Worm (Caenorhabditis elegans): ENCODE results near the gene rnh-1.0.

rnh-1.0 gene

DNA sequence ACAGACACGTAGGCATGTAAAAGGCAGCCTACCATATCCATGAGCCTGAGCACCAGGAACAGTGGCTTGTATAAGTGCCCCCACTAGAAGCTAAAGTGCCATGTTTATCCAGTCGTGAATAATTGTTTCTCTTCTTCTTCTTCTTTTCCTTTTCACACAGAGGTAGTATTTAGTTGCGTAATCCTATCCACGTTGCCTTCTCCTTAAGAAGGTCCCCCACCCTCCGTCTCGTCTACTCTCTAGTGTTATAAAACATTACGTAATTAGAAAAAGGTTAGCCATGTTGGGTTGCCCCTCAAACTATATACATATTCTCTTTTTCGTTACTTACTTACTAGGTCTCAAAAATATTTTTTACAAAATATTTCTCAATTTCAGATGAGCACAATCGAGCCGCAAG, 8.5 kb upstream of the rnh-1.0 start:
- TF ChIP-seq C38D4.7 (GFP tag; optimal IDR thresholded peaks at IDR 0.05) = no peak
- no peak for TF ChIP-seq ets-4 (tag; optimal IDR thresholded peaks at IDR 0.05)
- no peak for TF ChIP-seq pros-1 (tag; optimal IDR thresholded peaks at IDR 0.05)
- TF ChIP-seq pha-2 (tag; optimal IDR thresholded peaks at IDR 0.05) = no peak
- TF ChIP-seq fkh-10 (GFP tag; optimal IDR thresholded peaks at IDR 0.05) = no peak
- no peak for TF ChIP-seq dmd-4 (tag; optimal IDR thresholded peaks at IDR 0.05; ENCODE audit: borderline replicate concordance)
- TF ChIP-seq ceh-31 (tag; optimal IDR thresholded peaks at IDR 0.05) = no peak
- TF ChIP-seq hlh-30 (tag; optimal IDR thresholded peaks at IDR 0.05; ENCODE audit: insufficient read depth) = no peak
- TF ChIP-seq K02D7.2 (tag; optimal IDR thresholded peaks at IDR 0.05) = no peak
- no peak for TF ChIP-seq pha-4 (tag; optimal IDR thresholded peaks at IDR 0.05)
- no peak for TF ChIP-seq unc-86 (tag; optimal IDR thresholded peaks at IDR 0.05)
- TF ChIP-seq fkh-6 (tag; optimal IDR thresholded peaks at IDR 0.05) = no peak
- TF ChIP-seq gmeb-2 (tag; optimal IDR thresholded peaks at IDR 0.05) = no peak
- no peak for TF ChIP-seq ceh-9 (tag; optimal IDR thresholded peaks at IDR 0.05)
- TF ChIP-seq unc-42 (tag; optimal IDR thresholded peaks at IDR 0.05) = no peak
- TF ChIP-seq sdc-2 (tag; optimal IDR thresholded peaks at IDR 0.05) = no peak
- no peak for TF ChIP-seq C08G9.2 (tag; optimal IDR thresholded peaks at IDR 0.05)
- no peak for TF ChIP-seq ref-2 (tag; optimal IDR thresholded peaks at IDR 0.05)

DNA sequence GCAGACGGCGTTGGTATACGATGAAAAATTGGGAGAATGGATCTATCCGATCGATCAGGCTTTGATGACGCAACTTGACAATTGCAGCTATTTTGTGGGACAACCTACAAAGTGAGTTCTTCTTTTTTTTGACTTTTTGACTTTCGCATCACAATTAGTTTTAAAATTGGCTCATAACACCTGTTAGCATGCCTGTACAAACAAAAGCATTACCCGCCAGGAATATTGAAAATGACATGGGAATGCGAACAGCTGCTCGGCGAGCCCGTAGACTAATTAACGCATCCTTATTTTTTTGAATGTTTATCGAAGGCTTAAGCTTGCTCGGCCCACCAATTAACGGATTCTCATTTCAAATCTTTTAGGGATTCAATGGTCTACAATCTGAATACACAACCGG, 7.9 kb upstream of the rnh-1.0 start:
- TF ChIP-seq K02D7.2 (tag; optimal IDR thresholded peaks at IDR 0.05) (no peak), hlh-6 (tag; optimal IDR thresholded peaks at IDR 0.05) (no peak), ceh-6 (GFP tag; optimal IDR thresholded peaks at IDR 0.05) (no peak), syd-9 (tag; optimal IDR thresholded peaks at IDR 0.05) (no peak), odd-2 (tag; optimal IDR thresholded peaks at IDR 0.05) (no peak), pax-1 (tag; optimal IDR thresholded peaks at IDR 0.05) (no peak)

DNA sequence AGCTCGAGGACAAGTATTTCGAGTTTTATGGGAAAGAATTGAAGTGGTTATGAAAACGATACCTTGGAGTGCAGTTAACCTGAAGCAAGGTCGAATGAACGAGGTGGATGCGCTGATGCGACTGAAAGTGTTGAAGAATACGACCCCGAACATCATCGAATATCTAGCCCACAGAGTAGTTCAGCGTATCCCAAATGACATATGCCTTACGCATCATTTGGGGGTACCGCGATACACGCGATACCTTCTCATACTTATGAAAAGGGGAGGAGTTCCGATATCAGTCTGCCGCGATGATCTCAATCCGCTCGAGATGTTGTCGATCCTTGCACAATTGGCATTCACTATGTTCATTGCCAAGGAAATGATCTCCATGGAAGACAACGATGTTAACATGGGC, 5.3 kb upstream of the rnh-1.0 start, which contains the start of gene T27F7.12:
Gene T27F7.12, plus strand, starts transcription at position 301 of the 400 bp plus-strand sequence.
- TF ChIP-seq pqm-1 (tag; optimal IDR thresholded peaks at IDR 0.05) (no peak), hlh-15 (tag; optimal IDR thresholded peaks at IDR 0.05) (no peak), tbx-2 (tag; optimal IDR thresholded peaks at IDR 0.05) (no peak), ahr-1 (tag; optimal IDR thresholded peaks at IDR 0.05) (no peak), sox-2 (GFP tag; IDR thresholded peaks at IDR 0.05) (no peak), ceh-2 (tag; optimal IDR thresholded peaks at IDR 0.05) (no peak)

DNA sequence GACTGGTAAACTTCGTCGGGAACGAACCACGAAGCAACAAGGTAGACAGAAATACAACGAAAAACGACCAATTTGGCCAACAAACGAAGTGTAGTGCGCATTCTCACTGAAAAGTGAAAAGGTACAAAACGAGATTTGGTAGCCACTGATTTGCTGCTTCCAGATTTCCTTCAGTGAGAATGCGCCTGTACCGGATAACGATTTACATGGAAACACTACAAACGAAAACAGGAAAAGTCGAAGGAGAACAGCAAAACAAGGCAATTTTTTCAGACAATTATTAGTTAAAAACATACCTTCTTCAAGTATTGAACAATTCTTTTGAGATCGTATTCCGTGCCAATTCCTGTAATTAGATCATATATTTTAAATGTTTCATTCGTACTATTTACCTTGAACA, 2.1 kb upstream of the rnh-1.0 start, which contains the start of gene pigb-1:
Gene pigb-1, minus strand, starts transcription at position 101 of the 400 bp plus-strand sequence.
- TF ChIP-seq pag-3 (tag; optimal IDR thresholded peaks at IDR 0.05; ENCODE audit: borderline replicate concordance) = no peak
- no peak for TF ChIP-seq Y22D7AL.16 (tag; optimal IDR thresholded peaks at IDR 0.05)
- TF ChIP-seq lin-11 (tag; optimal IDR thresholded peaks at IDR 0.05) = no peak
- no peak for TF ChIP-seq pros-1 (tag; optimal IDR thresholded peaks at IDR 0.05)
- TF ChIP-seq unc-42 (tag; optimal IDR thresholded peaks at IDR 0.05) = no peak
- TF ChIP-seq pat-9 (tag; optimal IDR thresholded peaks at IDR 0.05) = no peak
- no peak for TF ChIP-seq hlh-8 (tag; optimal IDR thresholded peaks at IDR 0.05)
- TF ChIP-seq C38D4.7 (GFP tag; optimal IDR thresholded peaks at IDR 0.05) = no peak
- no peak for TF ChIP-seq C08G9.2 (tag; optimal IDR thresholded peaks at IDR 0.05)

DNA sequence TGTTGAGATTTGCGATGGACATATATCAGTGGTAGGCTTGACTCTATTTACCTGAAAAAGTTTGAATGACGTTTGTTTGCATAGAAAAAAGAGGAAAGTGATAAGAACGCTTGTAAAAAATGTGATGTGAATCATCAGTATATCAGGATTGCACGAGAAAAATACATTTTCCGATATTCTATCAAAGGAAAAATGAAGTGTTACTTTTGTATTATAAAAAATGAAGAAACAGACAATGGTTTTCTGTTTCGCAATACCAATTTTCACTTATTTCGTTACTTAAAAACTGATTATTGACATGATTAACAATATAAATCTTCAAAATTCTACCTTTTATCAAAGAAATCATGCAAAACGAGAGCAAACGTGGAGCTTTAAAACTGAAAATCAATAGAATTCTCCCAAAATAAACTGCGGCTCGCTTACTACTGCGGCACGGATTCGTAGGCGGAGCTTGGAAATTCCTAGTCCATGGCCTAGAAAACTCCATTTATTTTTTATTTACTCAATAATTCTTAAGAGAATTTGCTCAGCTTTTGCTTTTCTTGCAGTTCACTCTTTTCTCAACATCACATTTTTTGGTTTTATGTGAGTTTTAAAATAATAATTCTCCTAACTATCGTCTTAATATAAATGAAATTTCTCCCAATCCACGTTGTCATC, 1.5 kb upstream of the rnh-1.0 start, which contains the start of the genes eif-1 and vps-24:
Gene eif-1, minus strand, starts transcription at position 51 of the 663 bp plus-strand sequence.
Gene vps-24, plus strand, starts transcription at position 469 of the 663 bp plus-strand sequence.
- no peak for TF ChIP-seq rnt-1 (tag; optimal IDR thresholded peaks at IDR 0.05)
- TF ChIP-seq ref-2 (tag; optimal IDR thresholded peaks at IDR 0.05) = no peak
- TF ChIP-seq lim-6 (tag; optimal IDR thresholded peaks at IDR 0.05) = no peak
- no peak for TF ChIP-seq ama-1 (optimal IDR thresholded peaks at IDR 0.05)
- TF ChIP-seq ceh-45 (GFP tag; IDR thresholded peaks at IDR 0.05) = no peak
- peak; percentile 47 for TF ChIP-seq C08G9.2 (tag; optimal IDR thresholded peaks at IDR 0.05)
- TF ChIP-seq odd-2 (tag; optimal IDR thresholded peaks at IDR 0.05) = no peak
- peak; percentile 2 for TF ChIP-seq tbx-7 (tag; optimal IDR thresholded peaks at IDR 0.05)
- peak; percentile 5 for TF ChIP-seq ceh-2 (tag; optimal IDR thresholded peaks at IDR 0.05)
- no peak for TF ChIP-seq T23F11.4 (GFP tag; optimal IDR thresholded peaks at IDR 0.05)
- peak; percentile 62 for TF ChIP-seq tbx-2 (tag; optimal IDR thresholded peaks at IDR 0.05)
- TF ChIP-seq unc-55 (GFP tag; optimal IDR thresholded peaks at IDR 0.05) = no peak
- no peak for TF ChIP-seq madf-2 (tag; optimal IDR thresholded peaks at IDR 0.05)
- no peak for TF ChIP-seq ttx-3 (tag; optimal IDR thresholded peaks at IDR 0.05)
- no peak for TF ChIP-seq gmeb-2 (tag; optimal IDR thresholded peaks at IDR 0.05)
- TF ChIP-seq che-1 (tag; optimal IDR thresholded peaks at IDR 0.05) = no peak
- no peak for TF ChIP-seq K09A11.1 (tag; optimal IDR thresholded peaks at IDR 0.05; ENCODE audit: insufficient read depth)
- TF ChIP-seq hlh-13 (GFP tag; optimal IDR thresholded peaks at IDR 0.05) = no peak

Data from whole organism, late embryonic.